Worm (Caenorhabditis elegans) whole organism, young adult: Measurements from ENCODE around the gene clec-49.

Experiments
- attf-5 ChIP-seq: fragments of 200-800 bp; sonication (Bioruptor generic); optimal IDR thresholded peaks from 2 replicates; lab custom pipeline; 2018; ENCODE audit warnings: mild to moderate bottlenecking, missing genetic modification characterization, missing compliant biosample characterization
- attf-6 ChIP-seq: fragments of 200-800 bp; sonication (Bioruptor generic); IDR thresholded peaks from 2 replicates; pipeline ENCODE4 v1.3.6; 2022; ENCODE audit warnings: missing genetic modification reagents, missing genetic modification characterization, missing compliant biosample characterization
- dpl-1 ChIP-seq: fragments of 150-350 bp; optimal IDR thresholded peaks from 2 replicates; lab custom pipeline; 2014; ENCODE audit warnings: missing biosample characterization, missing genetic modification reagents, missing genetic modification characterization
- lin-35 ChIP-seq, 3 experiments: fragments of 150-350 bp in 2 of 3; sonication (generic microtip) in 1 of 3; optimal IDR thresholded peaks; 2 replicates each; lab custom pipeline; 2014 to 2018; ENCODE audit warnings: missing biosample characterization in 3 of 3, missing genetic modification characterization in 3 of 3, missing genetic modification reagents in 3 of 3
- mxl-1 ChIP-seq: sonication (generic microtip); optimal IDR thresholded peaks from 2 replicates; lab custom pipeline; 2016; ENCODE audit warnings: missing genetic modification characterization, missing compliant biosample characterization
- snpc-4 ChIP-seq, 5 experiments: fragments of 150-350 bp in 1 of 5; sonication (generic microtip) in 4 of 5; optimal IDR thresholded peaks; 2 replicates each; lab custom pipeline; 2014 to 2018; ENCODE audit warnings: missing genetic modification characterization in 5 of 5, missing biosample characterization in 3 of 5, antibody characterized with exemption in 2 of 5, mild to moderate bottlenecking in 2 of 5, missing compliant biosample characterization in 2 of 5, missing genotype in 2 of 5, moderate library complexity in 2 of 5, missing genetic modification reagents in 1 of 5
- unc-62 ChIP-seq: fragments of 150-350 bp; optimal IDR thresholded peaks from 2 replicates; lab custom pipeline; 2014; ENCODE audit warnings: missing biosample characterization, missing genetic modification reagents, missing genetic modification characterization
- ztf-22 ChIP-seq: fragments of 200-800 bp; sonication (Bioruptor generic); optimal IDR thresholded peaks from 2 replicates; lab custom pipeline; 2018; ENCODE audit warnings: mild to moderate bottlenecking, missing genetic modification characterization, moderate library complexity, missing compliant biosample characterization

DNA sequence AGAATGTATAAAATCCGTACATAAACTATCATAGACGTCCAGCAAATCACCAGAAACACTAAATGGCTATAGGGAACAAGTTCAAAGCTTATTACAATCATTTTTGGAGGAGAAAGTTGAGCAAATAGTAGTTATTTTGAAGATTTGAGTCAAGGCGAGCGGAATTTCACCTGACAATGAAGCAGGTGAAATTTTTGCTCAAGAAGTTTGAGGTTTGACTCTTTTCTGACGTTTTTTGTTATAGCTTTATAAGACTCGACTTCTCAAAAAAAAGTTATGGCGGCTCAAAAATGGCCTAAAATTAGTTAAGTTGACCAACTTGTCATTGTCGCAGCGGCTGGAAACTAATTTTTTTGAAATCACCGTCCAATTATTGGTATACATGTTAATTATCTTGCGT is 42.2 kb downstream of the clec-49 start, which contains the start of gene srv-3:
- no peak for TF ChIP-seq attf-5
- TF ChIP-seq lin-35 (GFP tag; optimal IDR thresholded peaks at IDR 0.05; lab: Kevin White, UChicago): no peak
- TF ChIP-seq dpl-1 (GFP tag; lab: Kevin White, UChicago): no peak
- TF ChIP-seq mxl-1 (tag; lab: Kevin White, UChicago): no peak
- no peak for TF ChIP-seq unc-62 (GFP tag; lab: Kevin White, UChicago)
- no peak for TF ChIP-seq snpc-4 (GFP tag; optimal IDR thresholded peaks at IDR 0.05; lab: Kevin White, UChicago)
- no peak for TF ChIP-seq snpc-4 (tag; optimal IDR thresholded peaks at IDR 0.05; lab: Kevin White, UChicago)
- TF ChIP-seq attf-6 (GFP tag; lab: Robert Waterston, UW): no peak
- TF ChIP-seq ztf-22 (GFP tag; lab: Kevin White, UChicago): no peak
